Worm (Caenorhabditis elegans) whole organism, young adult: ENCODE data around the gene lpr-4.

ENCODE experiments used
- B0261.1 ChIP-seq: sonication (generic microtip); optimal IDR thresholded peaks from 2 replicates; lab custom pipeline; 2016; ENCODE audit warnings: mild to moderate bottlenecking, missing genetic modification characterization, moderate library complexity, missing compliant biosample characterization
- B0336.3 ChIP-seq: fragments of 200-800 bp; sonication (Bioruptor generic); IDR thresholded peaks from 2 replicates; pipeline ENCODE4 v1.3.6; 2022; ENCODE audit warnings: missing genetic modification characterization, missing compliant biosample characterization
- F37B4.10 ChIP-seq: fragments of 200-800 bp; sonication (Bioruptor generic); IDR thresholded peaks from 2 replicates; pipeline ENCODE4 v1.3.6; 2022; ENCODE audit warnings: missing genetic modification characterization, missing compliant biosample characterization
- F49E8.2 ChIP-seq: sonication (generic microtip); optimal IDR thresholded peaks from 3 replicates; lab custom pipeline; 2017; ENCODE audit warnings: missing genetic modification characterization, mild to moderate bottlenecking, missing compliant biosample characterization, antibody characterized with exemption, moderate library complexity; ENCODE audit not compliant: insufficient read depth
- T07F8.4 ChIP-seq: sonication (generic microtip); optimal IDR thresholded peaks from 2 replicates; lab custom pipeline; 2016; ENCODE audit warnings: mild to moderate bottlenecking, missing genetic modification characterization, moderate library complexity, missing compliant biosample characterization
- Y53G8AR.9 ChIP-seq: fragments of 200-800 bp; sonication (Bioruptor generic); conservative IDR thresholded peaks from 2 replicates; pipeline ENCODE4 v1.3.6; 2022; ENCODE audit warnings: missing genetic modification reagents, missing genetic modification characterization, missing compliant biosample characterization
- ZK185.1 ChIP-seq: sonication (generic microtip); optimal IDR thresholded peaks from 2 replicates; lab custom pipeline; 2016; ENCODE audit warnings: mild to moderate bottlenecking, missing genetic modification characterization, missing compliant biosample characterization; ENCODE audit not compliant: poor library complexity, severe bottlenecking
- ama-1 ChIP-seq, 3 experiments: fragments of 150-350 bp in 1 of 3; sonication (generic microtip) in 2 of 3; optimal IDR thresholded peaks; 2 replicates each; lab custom pipeline; 2014 to 2018; ENCODE audit warnings: missing biosample characterization in 2 of 3, missing genetic modification characterization in 2 of 3, missing genetic modification reagents in 2 of 3
- aptf-2 ChIP-seq: fragments of 200-800 bp; sonication (Bioruptor generic); conservative IDR thresholded peaks from 2 replicates; pipeline ENCODE4 v1.3.6; 2022; ENCODE audit warnings: missing genetic modification reagents, missing genetic modification characterization, missing compliant biosample characterization
- attf-5 ChIP-seq: fragments of 200-800 bp; sonication (Bioruptor generic); optimal IDR thresholded peaks from 2 replicates; lab custom pipeline; 2018; ENCODE audit warnings: mild to moderate bottlenecking, missing genetic modification characterization, missing compliant biosample characterization
- bed-2 ChIP-seq: fragments of 200-800 bp; sonication (Bioruptor generic); IDR thresholded peaks from 2 replicates; pipeline ENCODE4 v1.3.6; 2022; ENCODE audit warnings: missing genetic modification reagents, missing genetic modification characterization, missing compliant biosample characterization
- cebp-2 ChIP-seq: fragments of 200-800 bp; sonication (Bioruptor generic); IDR thresholded peaks from 2 replicates; pipeline ENCODE4 v1.3.6; 2022; ENCODE audit warnings: missing genetic modification characterization, missing compliant biosample characterization
- ceh-100 ChIP-seq: fragments of 200-800 bp; sonication (Bioruptor generic); IDR thresholded peaks from 2 replicates; pipeline ENCODE4 v1.3.6; 2022; ENCODE audit warnings: missing genetic modification reagents, missing genetic modification characterization, missing compliant biosample characterization
- ceh-58 ChIP-seq: fragments of 200-800 bp; sonication (Bioruptor generic); IDR thresholded peaks from 2 replicates; pipeline ENCODE4 v1.3.6; 2022; ENCODE audit warnings: missing genetic modification characterization, missing compliant biosample characterization
- ceh-79 ChIP-seq: sonication (generic microtip); optimal IDR thresholded peaks from 2 replicates; lab custom pipeline; 2017; ENCODE audit warnings: mild to moderate bottlenecking, missing genetic modification characterization, missing compliant biosample characterization
- efl-1 ChIP-seq: fragments of 150-350 bp; optimal IDR thresholded peaks from 2 replicates; lab custom pipeline; 2014; ENCODE audit warnings: missing biosample characterization, missing genetic modification reagents, missing genetic modification characterization
- egl-18 ChIP-seq: fragments of 200-800 bp; sonication (Bioruptor generic); IDR thresholded peaks from 2 replicates; pipeline ENCODE4 v1.3.6; 2022; ENCODE audit warnings: missing genetic modification reagents, missing genetic modification characterization, missing compliant biosample characterization
- egl-44 ChIP-seq: fragments of 200-800 bp; sonication (Bioruptor generic); IDR thresholded peaks from 2 replicates; pipeline ENCODE4 v1.3.6; 2022; ENCODE audit warnings: missing genetic modification reagents, missing genetic modification characterization, missing compliant biosample characterization
- ekl-4 ChIP-seq: fragments of 200-800 bp; sonication (Bioruptor generic); IDR thresholded peaks from 2 replicates; pipeline ENCODE4 v1.3.6; 2022; ENCODE audit warnings: missing genetic modification reagents, missing genetic modification characterization, missing compliant biosample characterization
- gei-17 ChIP-seq: fragments of 200-800 bp; sonication (Bioruptor generic); optimal IDR thresholded peaks from 2 replicates; lab custom pipeline; 2018; ENCODE audit warnings: mild to moderate bottlenecking, missing genetic modification characterization, missing compliant biosample characterization
- hmg-1.2 ChIP-seq: fragments of 200-800 bp; sonication (Bioruptor generic); IDR thresholded peaks from 2 replicates; pipeline ENCODE4 v1.3.6; 2022; ENCODE audit warnings: missing genetic modification reagents, missing genetic modification characterization, missing compliant biosample characterization
- hmg-20 ChIP-seq: fragments of 200-800 bp; sonication (Bioruptor generic); IDR thresholded peaks from 2 replicates; pipeline ENCODE4 v1.3.6; 2022; ENCODE audit warnings: missing genetic modification reagents, missing genetic modification characterization, missing compliant biosample characterization
- let-526 ChIP-seq: fragments of 200-800 bp; sonication (Bioruptor generic); IDR thresholded peaks from 2 replicates; pipeline ENCODE4 v1.3.6; 2022; ENCODE audit warnings: missing genetic modification reagents, missing genetic modification characterization, missing compliant biosample characterization
- let-607 ChIP-seq, 2 experiments: fragments of 200-800 bp in 1 of 2; sonication (Bioruptor generic) in 1 of 2; sonication (generic microtip) in 1 of 2; optimal IDR thresholded peaks; 2 replicates each; lab custom pipeline; 2016 to 2018; ENCODE audit warnings: mild to moderate bottlenecking in 2 of 2, missing compliant biosample characterization in 2 of 2, missing genetic modification characterization in 2 of 2, moderate library complexity in 2 of 2, missing genotype in 1 of 2
- lsl-1 ChIP-seq: fragments of 200-800 bp; sonication (Bioruptor generic); optimal IDR thresholded peaks from 2 replicates; lab custom pipeline; 2018; ENCODE audit warnings: mild to moderate bottlenecking, missing genetic modification characterization, moderate library complexity, missing compliant biosample characterization
- madf-10 ChIP-seq: sonication (generic microtip); optimal IDR thresholded peaks from 2 replicates; lab custom pipeline; 2016; ENCODE audit warnings: mild to moderate bottlenecking, missing genetic modification characterization, missing compliant biosample characterization
- mcd-1 ChIP-seq: fragments of 200-800 bp; sonication (Bioruptor generic); IDR thresholded peaks from 2 replicates; pipeline ENCODE4 v1.3.6; 2022; ENCODE audit warnings: missing genetic modification reagents, missing genetic modification characterization, missing compliant biosample characterization
- nfyb-1 ChIP-seq: fragments of 200-800 bp; sonication (Bioruptor generic); IDR thresholded peaks from 2 replicates; pipeline ENCODE4 v1.3.6; 2022; ENCODE audit warnings: missing genetic modification reagents, missing genetic modification characterization, missing compliant biosample characterization
- nhr-120 ChIP-seq: fragments of 200-800 bp; sonication (Bioruptor generic); IDR thresholded peaks from 2 replicates; pipeline ENCODE4 v1.3.6; 2022; ENCODE audit warnings: missing genetic modification characterization, missing compliant biosample characterization
- nhr-80 ChIP-seq: sonication (generic microtip); optimal IDR thresholded peaks from 2 replicates; lab custom pipeline; 2016; ENCODE audit warnings: missing genetic modification characterization, missing compliant biosample characterization
- pha-4 ChIP-seq: fragments of 150-350 bp; sonication (generic microtip); optimal IDR thresholded peaks from 2 replicates; lab custom pipeline; 2014; ENCODE audit warnings: missing biosample characterization, missing genetic modification reagents, missing genetic modification characterization
- rcor-1 ChIP-seq: fragments of 200-800 bp; sonication (Bioruptor generic); IDR thresholded peaks from 2 replicates; pipeline ENCODE4 v1.3.6; 2022; ENCODE audit warnings: missing genetic modification reagents, missing genetic modification characterization, missing compliant biosample characterization
- rpc-1 ChIP-seq, 2 experiments: fragments of 150-350 bp in 1 of 2; sonication (generic microtip) in 1 of 2; optimal IDR thresholded peaks; 2 replicates each; lab custom pipeline; 2014 to 2018; ENCODE audit warnings: missing biosample characterization in 1 of 2, missing genetic modification characterization in 1 of 2, missing genetic modification reagents in 1 of 2, missing genotype in 1 of 2
- sdz-38 ChIP-seq: sonication (generic microtip); optimal IDR thresholded peaks from 2 replicates; lab custom pipeline; 2016; ENCODE audit warnings: missing genotype, missing genetic modification characterization, missing compliant biosample characterization
- snpc-1.1 ChIP-seq: sonication (generic microtip); optimal IDR thresholded peaks from 2 replicates; lab custom pipeline; 2017; ENCODE audit warnings: missing genetic modification characterization, mild to moderate bottlenecking, missing compliant biosample characterization, antibody characterized with exemption, moderate library complexity, missing genotype, missing genetic modification reagents; ENCODE audit not compliant: insufficient read depth
- snpc-1.3 ChIP-seq: sonication (generic microtip); optimal IDR thresholded peaks from 2 replicates; lab custom pipeline; 2017; ENCODE audit warnings: missing genetic modification characterization, mild to moderate bottlenecking, missing compliant biosample characterization, antibody characterized with exemption, moderate library complexity, missing genotype, missing genetic modification reagents; ENCODE audit not compliant: insufficient read depth
- somi-1 ChIP-seq: fragments of 200-800 bp; sonication (Bioruptor generic); optimal IDR thresholded peaks from 2 replicates; lab custom pipeline; 2018; ENCODE audit warnings: mild to moderate bottlenecking, missing genetic modification characterization, missing compliant biosample characterization
- unc-130 ChIP-seq: sonication (generic microtip); optimal IDR thresholded peaks from 2 replicates; lab custom pipeline; 2016; ENCODE audit warnings: missing genetic modification reagents, missing genetic modification characterization, missing compliant biosample characterization
- zim-3 ChIP-seq: sonication (generic microtip); optimal IDR thresholded peaks from 2 replicates; lab custom pipeline; 2017; ENCODE audit warnings: mild to moderate bottlenecking, missing genetic modification characterization, moderate library complexity, missing compliant biosample characterization
- ztf-6 ChIP-seq: fragments of 200-800 bp; sonication (Bioruptor generic); IDR thresholded peaks from 2 replicates; pipeline ENCODE4 v1.3.6; 2022; ENCODE audit warnings: missing genetic modification reagents, missing genetic modification characterization, missing compliant biosample characterization

The lpr-4 gene

DNA sequence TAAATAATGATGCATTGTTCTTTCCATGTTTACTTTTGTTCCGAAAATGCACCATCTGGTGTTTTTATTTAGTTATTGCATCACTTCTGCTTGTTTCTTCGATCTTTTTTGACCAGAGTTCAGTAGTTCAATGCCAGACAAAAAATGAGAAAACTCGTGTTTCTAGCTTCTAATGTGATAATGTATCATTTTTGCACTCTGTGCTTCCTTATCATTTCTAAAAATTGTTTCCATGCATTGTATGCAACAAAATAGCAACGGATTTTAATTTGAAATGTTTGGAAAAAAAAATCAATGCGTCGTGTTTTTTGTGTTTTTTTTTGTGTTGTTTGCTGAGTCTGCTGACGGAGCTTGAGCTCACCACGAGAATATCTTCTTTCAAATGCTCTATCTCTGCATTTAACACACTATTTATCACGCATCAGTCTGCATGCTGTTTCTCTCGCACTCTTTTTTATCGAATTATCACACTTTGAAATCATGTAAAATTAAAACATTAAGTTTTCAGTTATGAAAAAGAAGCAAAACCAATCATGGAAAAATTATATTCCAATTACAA is 15.3 kb downstream of the lpr-4 start, which contains the start of gene sulp-7:
Gene sulp-7 (plus strand): TSS at position 509 of the 559 bp plus-strand sequence.
- TF ChIP-seq ceh-100 (no peak), gei-17 (GFP tag; lab: Kevin White, UChicago) (no peak), nhr-80 (tag; lab: Kevin White, UChicago) (peak; percentile 35), rcor-1 (GFP tag; lab: Robert Waterston, UW) (no peak), egl-44 (GFP tag; lab: Robert Waterston, UW) (no peak), sdz-38 (no peak), pha-4 (tag; lab: Kevin White, UChicago) (no peak), nhr-120 (no peak)

DNA sequence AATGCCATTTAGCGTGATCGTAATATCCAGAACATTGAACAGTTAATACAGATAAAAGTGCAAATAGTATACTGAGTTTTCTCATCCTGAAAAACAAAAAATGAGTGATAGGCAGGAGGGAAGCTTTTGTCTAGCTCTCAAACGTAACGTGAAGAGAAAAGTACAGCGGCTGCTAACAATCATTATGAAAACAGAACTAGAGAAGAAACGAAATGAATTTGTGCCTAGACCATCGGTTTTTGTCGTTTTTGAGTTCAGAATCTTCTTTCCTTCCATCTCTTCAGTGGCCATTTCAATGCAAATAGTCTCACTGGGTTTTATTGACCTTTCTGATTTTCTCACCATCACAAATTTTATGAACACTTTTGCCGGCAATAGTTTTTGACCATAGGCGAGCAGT is 20.2 kb downstream of the lpr-4 start, which contains the start of gene W04G3.7:
Gene W04G3.7 (minus strand): TSS at position 101 of the 400 bp plus-strand sequence.
- TF ChIP-seq bed-2 (GFP tag; lab: Robert Waterston, UW) (no peak), hmg-1.2 (GFP tag; lab: Robert Waterston, UW) (no peak), Y53G8AR.9 (GFP tag; lab: Robert Waterston, UW) (no peak), attf-5 (no peak), lsl-1 (GFP tag; lab: Kevin White, UChicago) (no peak), ceh-79 (tag; lab: Kevin White, UChicago) (no peak), somi-1 (GFP tag; lab: Kevin White, UChicago) (no peak), pha-4 (tag; lab: Kevin White, UChicago) (no peak), ztf-6 (GFP tag; lab: Robert Waterston, UW) (no peak), rpc-1 (optimal IDR thresholded peaks at IDR 0.05; lab: Kevin White, UChicago) (no peak), rpc-1 (tag; optimal IDR thresholded peaks at IDR 0.05; lab: Kevin White, UChicago) (no peak), efl-1 (GFP tag; lab: Kevin White, UChicago) (no peak), egl-18 (no peak), zim-3 (tag; lab: Kevin White, UChicago) (no peak), ceh-58 (GFP tag; lab: Robert Waterston, UW) (no peak)

DNA sequence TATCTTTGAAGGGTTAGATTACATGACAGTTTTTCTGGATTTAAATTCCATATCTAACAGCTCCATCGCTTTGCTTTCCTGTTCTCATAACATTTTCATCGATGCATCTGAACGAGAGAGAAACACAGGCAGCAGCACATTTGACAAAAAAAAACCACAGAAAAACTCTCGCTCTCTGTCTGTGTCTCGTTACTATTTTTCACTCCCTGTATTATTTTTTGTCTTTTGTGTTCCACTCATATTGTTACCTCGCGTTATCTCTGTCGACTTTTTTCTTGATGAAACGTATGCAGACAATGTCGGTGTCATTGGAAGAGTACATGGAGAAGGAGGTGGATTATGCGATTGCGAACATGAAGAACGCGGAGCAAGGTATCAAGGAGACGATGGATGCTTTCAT is 24.0 kb downstream of the lpr-4 start, which contains the start of gene W04G3.11:
Gene W04G3.11 (plus strand): TSS at position 244 of the 400 bp plus-strand sequence.
- TF ChIP-seq B0336.3 (GFP tag; lab: Robert Waterston, UW) (no peak), aptf-2 (GFP tag; lab: Robert Waterston, UW) (no peak), nhr-80 (tag; lab: Kevin White, UChicago) (peak; percentile 58), bed-2 (GFP tag; lab: Robert Waterston, UW) (no peak), F37B4.10 (GFP tag; lab: Robert Waterston, UW) (no peak)

DNA sequence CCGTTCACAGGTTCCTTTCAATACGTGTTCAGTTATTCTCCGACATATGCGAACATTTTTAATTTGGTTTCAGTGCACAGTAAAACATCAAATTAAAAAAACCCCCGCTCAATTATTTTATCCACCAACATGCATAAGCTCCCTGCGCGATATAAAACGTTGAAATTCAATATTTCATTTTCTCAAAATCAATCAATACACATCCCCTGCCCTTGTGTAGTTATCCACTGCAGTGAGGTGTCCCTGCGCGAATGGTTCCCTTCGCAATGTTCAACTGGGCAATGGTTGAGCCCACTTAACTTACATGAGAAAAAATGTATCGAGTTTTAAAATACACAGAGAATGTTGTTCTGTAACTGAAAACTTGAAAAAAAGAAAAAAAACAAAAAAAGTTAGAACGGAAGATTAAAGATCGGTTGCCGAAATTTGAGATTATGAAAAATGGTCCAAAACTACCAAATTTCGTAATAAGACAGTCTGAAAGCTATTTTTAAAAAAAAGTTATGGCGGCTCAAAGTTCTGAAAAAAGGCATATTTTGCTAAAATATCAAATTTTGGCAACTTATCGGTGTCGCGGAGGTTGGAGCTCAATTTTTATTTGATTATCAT is 29.2 kb downstream of the lpr-4 start:
- TF ChIP-seq F49E8.2 (tag; lab: Kevin White, UChicago) (no peak), unc-130 (GFP tag; lab: Kevin White, UChicago) (peak; percentile 45), ZK185.1 (tag; lab: Kevin White, UChicago) (peak; percentile 99), T07F8.4 (tag; lab: Kevin White, UChicago) (peak; percentile 94), hmg-20 (GFP tag; lab: Robert Waterston, UW) (peak; percentile 97), snpc-1.1 (tag; lab: Kevin White, UChicago) (no peak), lsl-1 (GFP tag; lab: Kevin White, UChicago) (no peak), pha-4 (tag; lab: Kevin White, UChicago) (peak; percentile 98), mcd-1 (GFP tag; lab: Robert Waterston, UW) (peak; percentile 93), attf-5 (peak; percentile 75), B0261.1 (tag; lab: Kevin White, UChicago) (peak; percentile 68), efl-1 (GFP tag; lab: Kevin White, UChicago) (no peak), ceh-79 (tag; lab: Kevin White, UChicago) (peak; percentile 89), ekl-4 (peak; percentile 95), let-526 (GFP tag; lab: Robert Waterston, UW) (peak; percentile 93), snpc-1.3 (tag; lab: Kevin White, UChicago) (peak; percentile 35), madf-10 (tag; lab: Kevin White, UChicago) (peak; percentile 97), nfyb-1 (GFP tag; lab: Robert Waterston, UW) (peak; percentile 99), let-607 (tag; optimal IDR thresholded peaks at IDR 0.05; lab: Kevin White, UChicago) (peak; percentile 61 to 96), cebp-2 (GFP tag; lab: Robert Waterston, UW) (peak; percentile 99), ama-1 (optimal IDR thresholded peaks at IDR 0.05; lab: Kevin White, UChicago) (no peak), ama-1 (GFP tag; optimal IDR thresholded peaks at IDR 0.05; lab: Kevin White, UChicago) (peak in 1 of 2 experiments; percentile 93)
